Fruit fly (Drosophila melanogaster) whole organism, prepupa: ENCODE measurements around the gene CG1317.
A peak's percentile ranks its signal among the peaks of the same experiment; 100 is the strongest.

Experiments
- Blimp-1 ChIP-seq: fragments of 200-800 bp; sonication (Bioruptor generic); optimal IDR thresholded peaks from 3 replicates; lab custom pipeline; 2017; ENCODE audit warnings: missing biosample characterization, missing genetic modification characterization, mild to moderate bottlenecking, moderate library complexity, missing genetic modification reagents
- CG10631 ChIP-seq: fragments of 200-800 bp; sonication (Bioruptor generic); optimal IDR thresholded peaks from 2 replicates; lab custom pipeline; 2016; ENCODE audit warnings: missing biosample characterization, missing genetic modification characterization
- CG10669 ChIP-seq: fragments of 200-800 bp; sonication (Bioruptor generic); optimal IDR thresholded peaks from 3 replicates; lab custom pipeline; 2018; ENCODE audit warnings: missing biosample characterization, mild to moderate bottlenecking, missing genetic modification characterization, moderate library complexity
- CG11762 ChIP-seq: fragments of 200-800 bp; sonication (Bioruptor generic); optimal IDR thresholded peaks from 3 replicates; lab custom pipeline; 2016; ENCODE audit warnings: missing biosample characterization, missing genetic modification characterization; ENCODE audit not compliant: insufficient read depth
- CG11902 ChIP-seq: fragments of 200-800 bp; sonication (Bioruptor generic); optimal IDR thresholded peaks from 3 replicates; lab custom pipeline; 2016; ENCODE audit warnings: missing biosample characterization, missing genetic modification characterization
- CG15336 ChIP-seq: fragments of 200-800 bp; sonication (Bioruptor generic); IDR thresholded peaks from 2 replicates; pipeline ENCODE4 v1.3.6; 2022; ENCODE audit warnings: missing biosample characterization, missing genetic modification characterization
- CG1621 ChIP-seq: fragments of 200-800 bp; sonication (Bioruptor generic); optimal IDR thresholded peaks from 3 replicates; lab custom pipeline; 2018; ENCODE audit warnings: missing biosample characterization, mild to moderate bottlenecking, missing genetic modification characterization
- CG32006 ChIP-seq: fragments of 200-800 bp; sonication (Bioruptor generic); optimal IDR thresholded peaks from 3 replicates; lab custom pipeline; 2017; ENCODE audit warnings: missing biosample characterization, mild to moderate bottlenecking, missing genetic modification characterization
- CG34406 ChIP-seq: fragments of 200-800 bp; sonication (Bioruptor generic); optimal IDR thresholded peaks from 3 replicates; lab custom pipeline; 2016; ENCODE audit warnings: missing biosample characterization, missing genetic modification characterization
- CG3919 ChIP-seq: fragments of 200-800 bp; sonication (Bioruptor generic); optimal IDR thresholded peaks from 3 replicates; lab custom pipeline; 2016; ENCODE audit warnings: missing biosample characterization, missing genetic modification characterization
- CG6163 ChIP-seq: fragments of 200-800 bp; sonication (Bioruptor generic); IDR thresholded peaks from 3 replicates; pipeline ENCODE4 v1.3.6; 2022; ENCODE audit warnings: missing biosample characterization, missing genetic modification characterization
- CG6276 ChIP-seq: fragments of 200-800 bp; sonication (Bioruptor generic); optimal IDR thresholded peaks from 2 replicates; lab custom pipeline; 2017; ENCODE audit warnings: missing biosample characterization, mild to moderate bottlenecking, missing genetic modification characterization
- CG6808 ChIP-seq: fragments of 200-800 bp; sonication (Bioruptor generic); optimal IDR thresholded peaks from 3 replicates; lab custom pipeline; 2017; ENCODE audit warnings: missing biosample characterization, missing genetic modification characterization, mild to moderate bottlenecking, moderate library complexity, missing genetic modification reagents
- CG7368 ChIP-seq: fragments of 200-800 bp; sonication (Bioruptor generic); optimal IDR thresholded peaks from 3 replicates; lab custom pipeline; 2016; ENCODE audit warnings: missing biosample characterization, missing genetic modification characterization
- CG8319 ChIP-seq: fragments of 200-800 bp; sonication (Bioruptor generic); optimal IDR thresholded peaks from 3 replicates; lab custom pipeline; 2016; ENCODE audit warnings: missing biosample characterization, missing genetic modification characterization
- CG9139 ChIP-seq: fragments of 200-800 bp; sonication (Bioruptor generic); optimal IDR thresholded peaks from 3 replicates; lab custom pipeline; 2017; ENCODE audit warnings: missing biosample characterization, mild to moderate bottlenecking, missing genetic modification characterization
- Eip75B ChIP-seq: fragments of 200-800 bp; sonication (Bioruptor generic); optimal IDR thresholded peaks from 3 replicates; lab custom pipeline; 2016; ENCODE audit warnings: missing biosample characterization, missing genetic modification characterization
- Eip93F ChIP-seq: fragments of 200-800 bp; sonication (Bioruptor generic); optimal IDR thresholded peaks from 2 replicates; lab custom pipeline; 2016; ENCODE audit warnings: missing biosample characterization, mild to moderate bottlenecking, missing genetic modification characterization
- Ets96B ChIP-seq: fragments of 200-800 bp; optimal IDR thresholded peaks from 2 replicates; lab custom pipeline; 2019; ENCODE audit warnings: missing biosample characterization, mild to moderate bottlenecking, missing genetic modification characterization, moderate library complexity
- Gug ChIP-seq: fragments of 200-800 bp; sonication (Bioruptor generic); IDR thresholded peaks from 2 replicates; pipeline ENCODE4 v1.3.6; 2022; ENCODE audit warnings: missing biosample characterization, missing genetic modification characterization
- Hr38 ChIP-seq: sonication (Bioruptor generic); optimal IDR thresholded peaks from 2 replicates; lab custom pipeline; 2016; ENCODE audit warnings: missing biosample characterization, missing genetic modification characterization
- Hr39 ChIP-seq: fragments of 200-800 bp; sonication (Bioruptor generic); optimal IDR thresholded peaks from 2 replicates; lab custom pipeline; 2016; ENCODE audit warnings: missing biosample characterization, missing genetic modification characterization
- Lpt ChIP-seq: fragments of 200-800 bp; sonication (Bioruptor generic); optimal IDR thresholded peaks from 3 replicates; lab custom pipeline; 2016; ENCODE audit warnings: missing biosample characterization, missing genetic modification characterization
- Smox ChIP-seq: fragments of 200-800 bp; sonication (Bioruptor generic); optimal IDR thresholded peaks from 3 replicates; lab custom pipeline; 2016; ENCODE audit warnings: missing biosample characterization, missing genetic modification characterization
- Sox102F ChIP-seq: fragments of 200-800 bp; sonication (Bioruptor generic); optimal IDR thresholded peaks from 2 replicates; lab custom pipeline; 2016; ENCODE audit warnings: missing biosample characterization, mild to moderate bottlenecking, missing genetic modification characterization
- Sox14 ChIP-seq: fragments of 200-800 bp; sonication (Bioruptor generic); optimal IDR thresholded peaks from 3 replicates; lab custom pipeline; 2016; ENCODE audit warnings: missing biosample characterization, missing genetic modification characterization
- Sox15 ChIP-seq: fragments of 200-800 bp; sonication (Bioruptor generic); optimal IDR thresholded peaks from 3 replicates; lab custom pipeline; 2016; ENCODE audit warnings: missing biosample characterization, missing genetic modification characterization
- acj6 ChIP-seq: fragments of 200-800 bp; sonication (Bioruptor generic); optimal IDR thresholded peaks from 3 replicates; lab custom pipeline; 2016; ENCODE audit warnings: missing biosample characterization, missing genetic modification characterization
- dsx ChIP-seq: fragments of 200-800 bp; optimal IDR thresholded peaks from 3 replicates; lab custom pipeline; 2019; ENCODE audit warnings: missing biosample characterization, mild to moderate bottlenecking, missing genetic modification characterization, moderate library complexity; ENCODE audit not compliant: poor library complexity, severe bottlenecking
- esn ChIP-seq: fragments of 200-800 bp; sonication (Bioruptor generic); optimal IDR thresholded peaks from 2 replicates; lab custom pipeline; 2016; ENCODE audit warnings: missing biosample characterization, mild to moderate bottlenecking, missing genetic modification characterization, moderate library complexity
- fd59A ChIP-seq: fragments of 200-800 bp; sonication (Bioruptor generic); optimal IDR thresholded peaks from 2 replicates; lab custom pipeline; 2017; ENCODE audit warnings: missing biosample characterization, mild to moderate bottlenecking, missing genetic modification characterization, missing genetic modification reagents
- fkh ChIP-seq: fragments of 200-800 bp; sonication (Bioruptor generic); optimal IDR thresholded peaks from 3 replicates; lab custom pipeline; 2017; ENCODE audit warnings: missing biosample characterization, mild to moderate bottlenecking, missing genetic modification characterization, moderate library complexity
- ss ChIP-seq, 2 experiments: fragments of 200-800 bp; sonication (Bioruptor generic); optimal IDR thresholded peaks; 2 replicates in 1 of 2; 3 replicates in 1 of 2; lab custom pipeline; 2017 to 2018; ENCODE audit warnings: mild to moderate bottlenecking in 2 of 2, missing biosample characterization in 2 of 2, missing genetic modification characterization in 2 of 2, moderate library complexity in 1 of 2
- svp ChIP-seq: fragments of 200-800 bp; sonication (Bioruptor generic); peaks from one replicate; lab custom pipeline; 2016; ENCODE audit warnings: missing biosample characterization, missing genetic modification characterization
- topi ChIP-seq: fragments of 200-800 bp; sonication (Bioruptor generic); optimal IDR thresholded peaks from 3 replicates; lab custom pipeline; 2016; ENCODE audit warnings: missing biosample characterization, missing genetic modification characterization
- vri ChIP-seq: fragments of 200-800 bp; sonication (Bioruptor generic); optimal IDR thresholded peaks from 3 replicates; lab custom pipeline; 2016; ENCODE audit warnings: missing biosample characterization, mild to moderate bottlenecking, missing genetic modification characterization

Gene CG1317

DNA sequence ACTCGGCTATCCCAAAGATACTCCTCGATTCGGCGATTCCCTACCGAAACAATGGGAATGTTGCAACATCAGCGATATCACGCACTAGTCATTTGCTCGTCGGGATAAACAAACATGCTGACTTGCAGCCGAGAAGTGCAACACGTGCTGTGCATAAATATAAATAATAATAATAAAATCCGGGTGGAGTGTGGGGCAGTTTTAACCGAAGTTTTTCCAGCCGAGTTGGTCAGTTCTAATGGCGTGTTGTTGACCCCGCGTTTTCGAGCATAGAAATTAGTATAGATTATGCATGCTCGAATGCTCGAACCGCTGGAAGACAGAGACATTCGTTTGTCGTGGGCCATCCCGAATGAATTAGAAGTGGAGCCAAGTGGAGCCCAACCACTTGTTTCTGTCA is 26.9 kb upstream of the CG1317 start:
- TF ChIP-seq CG34406 (GFP tag; lab: Kevin White, UChicago) (no peak), CG6163 (GFP tag; lab: Robert Waterston, UW) (no peak), CG7368 (GFP tag; lab: Kevin White, UChicago) (no peak), Sox14 (GFP tag; lab: Kevin White, UChicago) (no peak), esn (GFP tag; lab: Kevin White, UChicago) (no peak), CG1621 (tag; lab: Kevin White, UChicago) (no peak), CG15336 (GFP tag; lab: Robert Waterston, UW) (no peak), CG6276 (GFP tag; lab: Kevin White, UChicago) (no peak), CG3919 (no peak), CG10669 (GFP tag; lab: Kevin White, UChicago) (no peak), Hr38 (GFP tag; lab: Kevin White, UChicago) (no peak), Gug (GFP tag; lab: Robert Waterston, UW) (no peak), acj6 (no peak), fkh (GFP tag; lab: Kevin White, UChicago) (no peak), vri (no peak), CG9139 (GFP tag; lab: Kevin White, UChicago) (no peak), CG10631 (no peak), Smox (GFP tag; lab: Kevin White, UChicago) (no peak), fd59A (GFP tag; lab: Kevin White, UChicago) (no peak)

DNA sequence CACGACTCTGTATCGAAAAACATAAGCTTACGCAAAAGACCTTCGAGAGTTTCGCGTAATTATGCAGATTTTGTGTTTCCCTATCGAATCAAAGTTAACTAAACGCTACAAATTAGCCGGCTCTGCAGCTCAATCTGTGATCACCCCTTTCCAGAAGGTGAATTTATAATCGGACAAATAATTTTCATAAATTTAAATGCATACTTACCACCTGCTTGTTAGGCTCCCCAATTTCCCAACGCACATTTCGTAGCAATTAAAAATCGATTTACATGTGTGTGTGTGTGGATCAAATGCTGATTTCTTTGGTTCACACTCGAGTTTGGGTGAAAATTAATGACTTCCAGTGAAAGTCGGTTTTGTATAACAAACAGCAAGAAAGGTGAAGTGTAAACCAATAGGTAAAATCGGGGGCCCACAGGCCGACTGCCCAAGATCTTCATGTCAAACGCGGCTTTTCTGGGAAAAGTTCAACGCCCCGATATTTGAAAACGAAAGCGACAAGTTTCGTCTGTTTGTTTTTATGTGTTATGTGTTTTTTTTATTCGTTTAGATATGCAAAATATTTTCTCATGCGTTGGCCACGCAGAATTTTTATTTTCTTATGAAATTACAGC is 25.9 kb upstream of the CG1317 start:
- TF ChIP-seq Eip75B (GFP tag; lab: Kevin White, UChicago) (no peak), ss (GFP tag; optimal IDR thresholded peaks at IDR 0.05; lab: Kevin White, UChicago) (no peak), CG15336 (GFP tag; lab: Robert Waterston, UW) (no peak), Blimp-1 (GFP tag; lab: Kevin White, UChicago) (no peak), CG11762 (GFP tag; lab: Kevin White, UChicago) (no peak), dsx (GFP tag; lab: Kevin White, UChicago) (no peak), CG11902 (GFP tag; lab: Kevin White, UChicago) (no peak), CG34406 (GFP tag; lab: Kevin White, UChicago) (no peak), Sox102F (GFP tag; lab: Kevin White, UChicago) (no peak), Hr39 (GFP tag; lab: Kevin White, UChicago) (no peak), CG6163 (GFP tag; lab: Robert Waterston, UW) (no peak), acj6 (no peak), Gug (GFP tag; lab: Robert Waterston, UW) (no peak), CG8319 (GFP tag; lab: Kevin White, UChicago) (no peak), esn (GFP tag; lab: Kevin White, UChicago) (no peak), Eip93F (no peak), Smox (GFP tag; lab: Kevin White, UChicago) (no peak), svp (GFP tag; lab: Kevin White, UChicago) (no peak), fkh (GFP tag; lab: Kevin White, UChicago) (no peak), topi (GFP tag; lab: Kevin White, UChicago) (no peak)

DNA sequence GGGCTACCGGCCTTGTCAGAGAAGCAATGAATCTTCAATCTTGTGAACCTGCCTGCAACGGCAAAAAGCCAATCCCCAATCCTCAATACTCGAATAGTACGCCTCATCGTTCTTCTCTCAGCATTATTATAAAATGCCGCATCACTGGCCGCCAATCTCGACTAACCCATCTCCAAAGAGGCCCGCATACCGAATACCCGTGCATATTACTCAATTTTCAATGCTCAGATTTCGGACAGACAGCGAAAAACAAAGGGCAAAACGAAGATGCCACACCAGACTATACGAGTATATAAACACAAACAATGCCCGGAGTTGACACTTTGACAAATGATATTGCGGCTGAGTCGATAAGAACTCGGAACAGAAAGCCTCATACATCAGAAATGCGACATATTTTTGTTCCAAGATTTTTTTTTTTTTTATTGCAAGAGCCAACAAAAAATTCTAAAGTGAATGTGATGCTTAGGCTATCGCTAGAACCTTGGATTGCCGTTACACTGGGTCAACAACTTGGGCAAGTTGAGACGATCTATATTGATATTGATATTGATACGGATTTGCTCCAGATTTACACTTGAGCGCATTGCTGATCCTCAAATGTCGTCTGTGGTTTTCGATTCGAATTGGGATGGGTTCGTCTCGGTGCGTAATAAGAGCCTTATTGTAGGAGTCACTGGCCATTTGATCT is 21.2 kb upstream of the CG1317 start:
- peak; percentile 37 for TF ChIP-seq fkh (GFP tag; lab: Kevin White, UChicago)
- no peak for TF ChIP-seq CG6276 (GFP tag; lab: Kevin White, UChicago)
- TF ChIP-seq vri, result peak; percentile 71
- peak; percentile 67 for TF ChIP-seq svp (GFP tag; lab: Kevin White, UChicago)
- no peak for TF ChIP-seq CG10631
- peak; percentile 7 for TF ChIP-seq Sox102F (GFP tag; lab: Kevin White, UChicago)

DNA sequence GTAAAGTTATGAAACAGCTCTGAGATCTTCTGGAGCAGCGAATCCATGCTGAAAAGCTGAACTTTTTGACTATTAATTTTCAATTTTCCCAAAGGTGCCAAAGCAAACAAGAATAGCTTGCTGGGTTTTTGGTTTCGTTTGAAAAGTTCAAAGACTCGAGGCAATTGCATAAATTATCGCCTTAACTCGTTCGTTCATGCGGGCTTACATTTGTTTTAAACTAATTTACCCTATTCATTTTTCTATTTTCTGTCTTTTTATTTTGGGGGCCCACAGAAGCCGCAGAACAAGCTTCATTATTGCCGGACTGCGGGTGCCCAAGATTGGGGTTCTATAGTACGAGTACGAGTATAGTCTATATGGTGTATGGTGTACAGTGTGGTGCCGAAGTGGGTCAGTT is 19.1 kb upstream of the CG1317 start, which contains the start of the genes CG32298 and CG32299:
TSS of gene CG32298 (minus strand) at position 101 of the 400 bp plus-strand sequence.
TSS of gene CG32299 (minus strand) at position 101 of the 400 bp plus-strand sequence.
- TF ChIP-seq CG34406 (GFP tag; lab: Kevin White, UChicago) (no peak), CG6808 (GFP tag; lab: Kevin White, UChicago) (no peak), Lpt (GFP tag; lab: Kevin White, UChicago) (no peak), Sox14 (GFP tag; lab: Kevin White, UChicago) (no peak), CG32006 (GFP tag; lab: Kevin White, UChicago) (no peak), Smox (GFP tag; lab: Kevin White, UChicago) (no peak), vri (no peak), Sox15 (GFP tag; lab: Kevin White, UChicago) (no peak), Ets96B (tag; lab: Kevin White, UChicago) (no peak), CG6276 (GFP tag; lab: Kevin White, UChicago) (no peak)
- TF ChIP-seq, all 60 proteins: peak for 0
